Worm (Caenorhabditis elegans) whole organism, late embryonic: ENCODE results near the gene F28A10.1.

Experiments
- F13H6.1 ChIP-seq: sonication (generic microtip); optimal IDR thresholded peaks from 2 replicates; lab custom pipeline; 2016; ENCODE audit warnings: missing genetic modification characterization, missing compliant biosample characterization
- ama-1 ChIP-seq: fragments of 150-350 bp; optimal IDR thresholded peaks from 2 replicates; lab custom pipeline; 2014
- ceh-6 ChIP-seq: fragments of 200-800 bp; sonication (Bioruptor generic); optimal IDR thresholded peaks from 2 replicates; lab custom pipeline; 2018; ENCODE audit warnings: mild to moderate bottlenecking, missing genetic modification characterization, missing compliant biosample characterization
- dve-1 ChIP-seq: sonication (generic microtip); optimal IDR thresholded peaks from 2 replicates; lab custom pipeline; 2017; ENCODE audit warnings: antibody characterized with exemption, mild to moderate bottlenecking, missing genetic modification characterization, missing compliant biosample characterization
- eyg-1 ChIP-seq: sonication (generic microtip); optimal IDR thresholded peaks from 2 replicates; lab custom pipeline; 2016; ENCODE audit warnings: missing genotype, missing genetic modification characterization, missing compliant biosample characterization
- fkh-10 ChIP-seq: fragments of 150-350 bp; optimal IDR thresholded peaks from 2 replicates; lab custom pipeline; 2014; ENCODE audit warnings: missing biosample characterization, missing genetic modification reagents, missing genetic modification characterization
- npax-4 ChIP-seq: sonication (generic microtip); optimal IDR thresholded peaks from 2 replicates; lab custom pipeline; 2016; ENCODE audit warnings: missing genetic modification characterization, missing compliant biosample characterization
- pat-9 ChIP-seq: fragments of 200-800 bp; sonication (Bioruptor generic); optimal IDR thresholded peaks from 2 replicates; lab custom pipeline; 2018; ENCODE audit warnings: mild to moderate bottlenecking, missing genetic modification characterization, moderate library complexity, missing compliant biosample characterization
- pha-4 ChIP-seq: fragments of 150-350 bp; optimal IDR thresholded peaks from 2 replicates; lab custom pipeline; 2018; ENCODE audit warnings: missing biosample characterization, missing genetic modification reagents, missing genetic modification characterization
- pqm-1 ChIP-seq: sonication (generic microtip); optimal IDR thresholded peaks from 2 replicates; lab custom pipeline; 2016; ENCODE audit warnings: missing genetic modification characterization, missing compliant biosample characterization
- unc-86 ChIP-seq: sonication (generic microtip); optimal IDR thresholded peaks from 2 replicates; lab custom pipeline; 2016; ENCODE audit warnings: missing genetic modification characterization, missing compliant biosample characterization

ce11 chrII:845618-846017 lies 20.0 kb downstream of the F28A10.1 start, which contains the start of gene F28A10.7:
- TF ChIP-seq dve-1 (tag; lab: Kevin White, UChicago) (no peak), ama-1 (lab: Kevin White, UChicago) (no peak), pqm-1 (tag; lab: Kevin White, UChicago) (no peak), fkh-10 (no peak), npax-4 (tag; lab: Kevin White, UChicago) (no peak), F13H6.1 (tag; lab: Kevin White, UChicago) (no peak), pha-4 (tag; lab: Kevin White, UChicago) (no peak), eyg-1 (no peak), ceh-6 (GFP tag; lab: Kevin White, UChicago) (no peak), unc-86 (tag; lab: Kevin White, UChicago) (no peak), pat-9 (tag; lab: Kevin White, UChicago) (no peak)
